Fruit fly (Drosophila melanogaster) whole organism, embryonic: ENCODE data around the gene me31B.
A peak's percentile ranks its signal among the peaks of the same experiment; 100 is the strongest.

ENCODE experiments used
- Adf1 ChIP-seq: fragments of 200-800 bp; sonication (Bioruptor generic); IDR thresholded peaks from 2 replicates; pipeline ENCODE4 v1.3.6; 2022; ENCODE audit warnings: missing biosample characterization, missing genetic modification characterization
- Bgb ChIP-seq: fragments of 200-800 bp; sonication (Bioruptor generic); IDR thresholded peaks from 2 replicates; pipeline ENCODE4 v1.3.6; 2022; ENCODE audit warnings: missing biosample characterization, missing genetic modification characterization; ENCODE audit not compliant: partially characterized antibody
- CG10267 ChIP-seq: fragments of 200-800 bp; sonication (Bioruptor generic); optimal IDR thresholded peaks from 2 replicates; lab custom pipeline; 2018; ENCODE audit warnings: missing biosample characterization, mild to moderate bottlenecking, missing genetic modification characterization, moderate library complexity
- CG10565 ChIP-seq: fragments of 200-800 bp; sonication (Bioruptor generic); optimal IDR thresholded peaks from 3 replicates; lab custom pipeline; 2016; ENCODE audit warnings: missing biosample characterization, mild to moderate bottlenecking, missing genetic modification characterization
- CG12659 ChIP-seq: fragments of 200-800 bp; sonication (Bioruptor generic); optimal IDR thresholded peaks from 3 replicates; lab custom pipeline; 2017; ENCODE audit warnings: mild to moderate bottlenecking, missing biosample characterization, missing genetic modification reagents, missing genetic modification characterization
- CG17186 ChIP-seq: fragments of 200-800 bp; sonication (Bioruptor generic); optimal IDR thresholded peaks from 3 replicates; lab custom pipeline; 2017; ENCODE audit warnings: missing biosample characterization, missing genetic modification reagents, missing genetic modification characterization
- CG18619 ChIP-seq: fragments of 200-800 bp; sonication (Bioruptor generic); optimal IDR thresholded peaks from 3 replicates; lab custom pipeline; 2017; ENCODE audit warnings: missing biosample characterization, mild to moderate bottlenecking, missing genetic modification characterization
- CG32767 ChIP-seq: fragments of 200-800 bp; sonication (Bioruptor generic); IDR thresholded peaks from 2 replicates; pipeline ENCODE4 v1.3.6; 2022; ENCODE audit warnings: missing biosample characterization, missing genetic modification characterization
- CG33213 ChIP-seq: fragments of 200-800 bp; sonication (Bioruptor generic); optimal IDR thresholded peaks from 3 replicates; lab custom pipeline; 2016; ENCODE audit warnings: missing biosample characterization, missing genetic modification characterization
- CG4424 ChIP-seq: fragments of 200-800 bp; sonication (Bioruptor generic); optimal IDR thresholded peaks from 3 replicates; lab custom pipeline; 2016; ENCODE audit warnings: missing biosample characterization, missing genetic modification characterization
- CG4820 ChIP-seq: fragments of 200-800 bp; sonication (Bioruptor generic); optimal IDR thresholded peaks from 3 replicates; lab custom pipeline; 2016; ENCODE audit warnings: missing biosample characterization, missing genetic modification characterization
- CG7963 ChIP-seq: fragments of 200-800 bp; sonication (Bioruptor generic); IDR thresholded peaks from 3 replicates; pipeline ENCODE4 v1.3.6; 2022; ENCODE audit warnings: missing biosample characterization, missing genetic modification characterization; ENCODE audit not compliant: partially characterized antibody
- Chrac-16 ChIP-seq: fragments of 200-800 bp; sonication (Bioruptor generic); optimal IDR thresholded peaks from 3 replicates; lab custom pipeline; 2016; ENCODE audit warnings: missing biosample characterization, missing genetic modification characterization
- Doc3 ChIP-seq: fragments of 200-800 bp; sonication (Bioruptor generic); IDR thresholded peaks from 3 replicates; pipeline ENCODE4 v1.3.6; 2022; ENCODE audit warnings: missing biosample characterization, missing genetic modification characterization; ENCODE audit not compliant: partially characterized antibody
- Dref ChIP-seq: fragments of 200-800 bp; sonication (Bioruptor generic); IDR thresholded peaks from 2 replicates; pipeline ENCODE4 v1.3.6; 2022; ENCODE audit warnings: missing biosample characterization, missing genetic modification characterization
- Ets97D ChIP-seq: fragments of 200-800 bp; sonication (Bioruptor generic); optimal IDR thresholded peaks from 3 replicates; lab custom pipeline; 2016; ENCODE audit warnings: missing biosample characterization, missing genetic modification characterization
- HHEX ChIP-seq: fragments of 200-800 bp; sonication (Bioruptor generic); optimal IDR thresholded peaks from 3 replicates; lab custom pipeline; 2017; ENCODE audit warnings: missing biosample characterization, mild to moderate bottlenecking, missing genetic modification characterization, missing genetic modification reagents
- HmgZ ChIP-seq: fragments of 200-800 bp; sonication (Bioruptor generic); optimal IDR thresholded peaks from 2 replicates; lab custom pipeline; 2018; ENCODE audit warnings: missing biosample characterization, mild to moderate bottlenecking, missing genetic modification characterization
- Hmr ChIP-seq: fragments of 200-800 bp; sonication (Bioruptor generic); optimal IDR thresholded peaks from 3 replicates; lab custom pipeline; 2017; ENCODE audit warnings: mild to moderate bottlenecking, missing biosample characterization, missing genetic modification reagents, missing genetic modification characterization
- Max ChIP-seq: fragments of 200-800 bp; sonication (Bioruptor generic); optimal IDR thresholded peaks from 2 replicates; lab custom pipeline; 2016; ENCODE audit warnings: missing biosample characterization, mild to moderate bottlenecking, missing genetic modification characterization
- NC2β ChIP-seq: fragments of 200-800 bp; sonication (Bioruptor generic); optimal IDR thresholded peaks from 2 replicates; lab custom pipeline; 2016; ENCODE audit warnings: missing biosample characterization, missing genetic modification characterization
- Nf-YC ChIP-seq: fragments of 200-800 bp; optimal IDR thresholded peaks from 3 replicates; lab custom pipeline; 2019; ENCODE audit warnings: missing biosample characterization, mild to moderate bottlenecking, missing genetic modification characterization, moderate library complexity
- Pdp1 ChIP-seq, 2 experiments: fragments of 200-800 bp; sonication (Bioruptor generic); optimal IDR thresholded peaks; 3 replicates each; lab custom pipeline; 2016; ENCODE audit warnings: missing biosample characterization in 2 of 2, missing genetic modification characterization in 2 of 2, mild to moderate bottlenecking in 1 of 2, moderate library complexity in 1 of 2
- Sin3A ChIP-seq: fragments of >200 bp; optimal IDR thresholded peaks from 2 replicates; lab custom pipeline; 2018
- al ChIP-seq: fragments of 200-800 bp; sonication (Bioruptor generic); IDR thresholded peaks from 2 replicates; pipeline ENCODE4 v1.3.6; 2022; ENCODE audit warnings: missing biosample characterization, missing genetic modification characterization
- bbx ChIP-seq: fragments of 200-800 bp; sonication (Bioruptor generic); IDR thresholded peaks from 2 replicates; pipeline ENCODE4 v1.3.6; 2022; ENCODE audit warnings: missing biosample characterization, missing genetic modification characterization; ENCODE audit not compliant: partially characterized antibody
- chinmo ChIP-seq: fragments of 200-800 bp; sonication (Bioruptor generic); IDR thresholded peaks from 4 replicates; pipeline ENCODE4 v1.3.6; 2022; ENCODE audit warnings: missing biosample characterization, missing genetic modification characterization; ENCODE audit not compliant: partially characterized antibody
- croc ChIP-seq: fragments of 200-800 bp; sonication (Bioruptor generic); conservative IDR thresholded peaks from 3 replicates; pipeline ENCODE4 v1.3.6; 2022; ENCODE audit warnings: missing biosample characterization, missing genetic modification characterization
- da ChIP-seq: fragments of 200-800 bp; sonication (Bioruptor generic); optimal IDR thresholded peaks from 2 replicates; lab custom pipeline; 2016; ENCODE audit warnings: missing biosample characterization, missing genetic modification characterization
- dm ChIP-seq: fragments of 200-800 bp; sonication (Bioruptor generic); optimal IDR thresholded peaks from 3 replicates; lab custom pipeline; 2016; ENCODE audit warnings: missing biosample characterization, missing genetic modification characterization
- gro ChIP-seq: fragments of 200-800 bp; sonication (Bioruptor generic); optimal IDR thresholded peaks from 2 replicates; lab custom pipeline; 2016; ENCODE audit warnings: missing biosample characterization, missing genetic modification characterization
- hbn ChIP-seq: fragments of 200-800 bp; sonication (Bioruptor generic); IDR thresholded peaks from 2 replicates; pipeline ENCODE4 v1.3.6; 2022; ENCODE audit warnings: missing biosample characterization, missing genetic modification characterization; ENCODE audit not compliant: partially characterized antibody
- klu ChIP-seq: fragments of 200-800 bp; sonication (Bioruptor generic); IDR thresholded peaks from 2 replicates; pipeline ENCODE4 v1.3.6; 2022; ENCODE audit warnings: missing biosample characterization, missing genetic modification characterization
- lilli ChIP-seq: fragments of 200-800 bp; sonication (Bioruptor generic); optimal IDR thresholded peaks from 3 replicates; lab custom pipeline; 2016; ENCODE audit warnings: missing biosample characterization, missing genetic modification characterization
- prd ChIP-seq, 3 experiments: fragments of >200 bp in 2 of 3; fragments of 200-800 bp in 1 of 3; sonication (Bioruptor generic) in 1 of 3; optimal IDR thresholded peaks in 2 of 3; IDR thresholded peaks in 1 of 3; 2 replicates in 2 of 3; 3 replicates in 1 of 3; pipeline versions ENCODE4 v1.3.6 to Lab custom; 2017 to 2022; ENCODE audit warnings: missing biosample characterization in 1 of 3, missing genetic modification characterization in 1 of 3
- pzg ChIP-seq: fragments of 200-800 bp; sonication (Bioruptor generic); optimal IDR thresholded peaks from 3 replicates; lab custom pipeline; 2018; ENCODE audit warnings: missing biosample characterization, mild to moderate bottlenecking, missing genetic modification characterization, moderate library complexity
- ranshi ChIP-seq: fragments of 200-800 bp; sonication (Bioruptor generic); IDR thresholded peaks from 2 replicates; pipeline ENCODE4 v1.3.6; 2022; ENCODE audit warnings: missing biosample characterization, missing genetic modification characterization
- stwl ChIP-seq: fragments of 200-800 bp; sonication (Bioruptor generic); optimal IDR thresholded peaks from 3 replicates; lab custom pipeline; 2018; ENCODE audit warnings: missing biosample characterization, mild to moderate bottlenecking, missing genetic modification characterization, moderate library complexity
- sug ChIP-seq: fragments of 200-800 bp; optimal IDR thresholded peaks from 2 replicates; lab custom pipeline; 2019; ENCODE audit warnings: missing biosample characterization, mild to moderate bottlenecking, missing genetic modification characterization, moderate library complexity
- wek ChIP-seq: fragments of 200-800 bp; sonication (Bioruptor generic); optimal IDR thresholded peaks from 3 replicates; lab custom pipeline; 2018; ENCODE audit warnings: missing biosample characterization, mild to moderate bottlenecking, missing genetic modification characterization, moderate library complexity

The me31B gene

DNA sequence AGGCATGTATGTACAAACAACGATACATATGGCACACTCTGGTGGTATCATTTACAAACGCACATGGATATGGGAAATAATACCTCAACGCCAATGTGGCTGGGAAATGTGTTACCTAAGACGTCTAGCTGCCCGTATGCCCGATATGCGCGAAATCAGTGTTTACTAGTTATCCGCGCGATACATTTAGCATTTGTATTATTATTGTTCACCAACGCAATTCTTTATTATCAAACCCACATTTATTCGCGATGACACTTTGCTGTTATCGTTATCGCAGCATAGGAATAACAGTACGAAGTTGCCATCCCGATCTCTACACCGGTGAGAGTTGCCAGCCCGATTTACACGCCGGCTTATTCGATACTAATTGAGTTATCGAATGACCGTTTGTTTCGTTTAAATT lies 7.6 kb downstream of the me31B start, which contains the start of gene chico (continued):
- TF ChIP-seq sug (tag; lab: Kevin White, UChicago), result peak; percentile 50
- no peak for TF ChIP-seq Adf1 (GFP tag; lab: Robert Waterston, UW)
- peak; percentile 74 for TF ChIP-seq bbx
- TF ChIP-seq al (GFP tag; lab: Robert Waterston, UW), result no peak
- peak; percentile 47 for TF ChIP-seq gro (GFP tag; lab: Kevin White, UChicago)
- TF ChIP-seq Doc3 (GFP tag; lab: Robert Waterston, UW), result peak; percentile 50; the same call in 1 of the 3 replicates
- peak; percentile 29 for TF ChIP-seq CG4424 (GFP tag; lab: Kevin White, UChicago)
- TF ChIP-seq hbn (GFP tag; lab: Robert Waterston, UW), result peak; percentile 52
- peak; percentile 23 for TF ChIP-seq Max (GFP tag; lab: Kevin White, UChicago)
- TF ChIP-seq CG18619 (GFP tag; lab: Kevin White, UChicago), result no peak
- peak; percentile 26; the same call in 2 of the 3 replicates for TF ChIP-seq CG7963 (GFP tag; lab: Robert Waterston, UW)
- peak; percentile 15 for TF ChIP-seq NC2β (GFP tag; lab: Kevin White, UChicago)
- peak; percentile 48 for TF ChIP-seq CG33213 (GFP tag; lab: Kevin White, UChicago)
- peak; percentile 77 for TF ChIP-seq Bgb (GFP tag; lab: Robert Waterston, UW)
- TF ChIP-seq HmgZ (tag; lab: Kevin White, UChicago), result peak; percentile 51
- TF ChIP-seq da (GFP tag; lab: Kevin White, UChicago), result no peak
- TF ChIP-seq chinmo (GFP tag; lab: Robert Waterston, UW), result peak; percentile 76; the same call in 2 of the 4 replicates
- TF ChIP-seq Nf-YC, result no peak
- peak; percentile 97 for TF ChIP-seq stwl (tag; lab: Kevin White, UChicago)
- TF ChIP-seq CG4820 (GFP tag; lab: Kevin White, UChicago), result no peak
- peak; percentile 4 for TF ChIP-seq wek (GFP tag; lab: Kevin White, UChicago)
- no peak for TF ChIP-seq ranshi (GFP tag; lab: Robert Waterston, UW)
- peak in 1 of 2 experiments; percentile 72 for TF ChIP-seq Pdp1 (GFP tag; optimal IDR thresholded peaks at IDR 0.05; lab: Kevin White, UChicago)
- peak; percentile 83 for TF ChIP-seq Ets97D
- no peak for TF ChIP-seq CG10565
- no peak for TF ChIP-seq Chrac-16 (GFP tag; lab: Kevin White, UChicago)
- peak; percentile 97 for TF ChIP-seq pzg (GFP tag; lab: Kevin White, UChicago)
- peak; percentile 98 for TF ChIP-seq Dref (GFP tag; lab: Robert Waterston, UW)
- TF ChIP-seq klu (GFP tag; lab: Robert Waterston, UW), result no peak
- TF ChIP-seq lilli (GFP tag; lab: Kevin White, UChicago), result peak; percentile 38
- peak; percentile 48 for TF ChIP-seq dm
- peak; percentile 17 for TF ChIP-seq Sin3A (lab: Kevin White, UChicago)
- no peak for TF ChIP-seq HHEX
- TF ChIP-seq CG32767 (GFP tag; lab: Robert Waterston, UW), result peak; percentile 71; the same call in 1 of the 2 replicates
- peak; percentile 17 for TF ChIP-seq CG17186 (GFP tag; lab: Kevin White, UChicago)
- TF ChIP-seq Hmr, result no peak
- TF ChIP-seq prd (optimal IDR thresholded peaks at IDR 0.05; lab: Kevin White, UChicago), result no peak
- no peak for TF ChIP-seq prd (GFP tag; IDR thresholded peaks at IDR 0.05; lab: Robert Waterston, UW)
- no peak for TF ChIP-seq croc
- TF ChIP-seq CG10267 (tag; lab: Kevin White, UChicago), result peak; percentile 52
- TF ChIP-seq CG12659 (GFP tag; lab: Kevin White, UChicago), result peak; percentile 77
